Fruit fly (Drosophila melanogaster) S2 (cell line): ENCODE measurements around the gene PolrMT.

Experiments used
- CG8478 ChIP-seq: fragments of >200 bp; optimal IDR thresholded peaks from 2 replicates; lab custom pipeline; 2018
- CTCF ChIP-seq, 2 experiments: fragments of >200 bp; optimal IDR thresholded peaks; 2 replicates each; lab custom pipeline; 2018

- TF ChIP-seq CG8478 (no peak), CTCF (optimal IDR thresholded peaks at IDR 0.05; lab: Kevin White, UChicago) (no peak)
Observed at dm6 chr2L:1143286-1143685, 35.1 kb upstream of the PolrMT start.
